Worm (Caenorhabditis elegans) whole organism, L4 larva: ENCODE data around the gene B0280.11.
A peak's percentile ranks its signal among the peaks of the same experiment; 100 is the strongest.

Experiments
- D1046.2 ChIP-seq: fragments of 200-800 bp; sonication (Bioruptor generic); IDR thresholded peaks from 2 replicates; pipeline ENCODE4 v1.3.6; 2022; ENCODE audit warnings: missing genetic modification characterization, missing compliant biosample characterization
- F26F4.8 ChIP-seq: fragments of 200-800 bp; sonication (Bioruptor generic); conservative IDR thresholded peaks from 2 replicates; pipeline ENCODE4 v1.3.6; 2022; ENCODE audit warnings: missing genetic modification characterization, missing compliant biosample characterization
- F44E2.7 ChIP-seq: fragments of 200-800 bp; sonication (Bioruptor generic); IDR thresholded peaks from 2 replicates; pipeline ENCODE4 v2.1.2; 2022; ENCODE audit warnings: missing genetic modification characterization, missing compliant biosample characterization
- F49E8.2 ChIP-seq: sonication (generic microtip); optimal IDR thresholded peaks from 2 replicates; lab custom pipeline; 2016; ENCODE audit warnings: missing compliant biosample characterization, mild to moderate bottlenecking, missing genetic modification characterization, borderline replicate concordance
- T20F7.1 ChIP-seq: fragments of 200-800 bp; sonication (Bioruptor generic); optimal IDR thresholded peaks from 2 replicates; lab custom pipeline; 2018; ENCODE audit warnings: mild to moderate bottlenecking, missing genetic modification characterization, missing compliant biosample characterization
- T26A8.4 ChIP-seq: fragments of 200-800 bp; sonication (Bioruptor generic); IDR thresholded peaks from 2 replicates; pipeline ENCODE4 v1.3.6; 2022; ENCODE audit warnings: missing genetic modification characterization, missing compliant biosample characterization
- Y48G9A.11 ChIP-seq: fragments of 200-800 bp; sonication (Bioruptor generic); IDR thresholded peaks from 2 replicates; pipeline ENCODE4 v1.3.6; 2022; ENCODE audit warnings: missing genetic modification reagents, missing genetic modification characterization, missing compliant biosample characterization
- ama-1 ChIP-seq: fragments of 150-350 bp; optimal IDR thresholded peaks from 2 replicates; lab custom pipeline; 2014; ENCODE audit warnings: inconsistent platforms, mixed read lengths
- arid-1 ChIP-seq: fragments of 200-800 bp; sonication (Bioruptor generic); conservative IDR thresholded peaks from 2 replicates; pipeline ENCODE4 v1.3.6; 2022; ENCODE audit warnings: missing genetic modification reagents, missing genetic modification characterization, missing compliant biosample characterization
- ceh-28 ChIP-seq: fragments of 150-350 bp; optimal IDR thresholded peaks from 2 replicates; lab custom pipeline; 2014; ENCODE audit warnings: missing biosample characterization, missing genetic modification reagents, missing genetic modification characterization
- ceh-44 ChIP-seq: fragments of 200-800 bp; sonication (Bioruptor generic); IDR thresholded peaks from 2 replicates; pipeline ENCODE4 v1.3.6; 2022; ENCODE audit warnings: missing genetic modification reagents, missing genetic modification characterization, missing compliant biosample characterization
- cey-2 ChIP-seq: sonication (generic microtip); optimal IDR thresholded peaks from 3 replicates; lab custom pipeline; 2017; ENCODE audit warnings: missing genetic modification characterization, mild to moderate bottlenecking, missing compliant biosample characterization, antibody characterized with exemption, borderline replicate concordance; ENCODE audit not compliant: insufficient read depth
- dmd-6 ChIP-seq: fragments of 200-800 bp; sonication (Bioruptor generic); IDR thresholded peaks from 2 replicates; pipeline ENCODE4 v1.3.6; 2022; ENCODE audit warnings: missing genetic modification reagents, missing genetic modification characterization, missing compliant biosample characterization
- dmd-9 ChIP-seq: fragments of 200-800 bp; sonication (Bioruptor generic); IDR thresholded peaks from 2 replicates; pipeline ENCODE4 v1.3.6; 2022; ENCODE audit warnings: missing genetic modification reagents, missing genetic modification characterization, missing compliant biosample characterization
- fos-1 ChIP-seq: fragments of 150-350 bp; optimal IDR thresholded peaks from 2 replicates; lab custom pipeline; 2014; ENCODE audit warnings: missing biosample characterization, missing genetic modification characterization
- gei-8 ChIP-seq: fragments of 200-800 bp; sonication (Bioruptor generic); optimal IDR thresholded peaks from 2 replicates; lab custom pipeline; 2018; ENCODE audit warnings: mild to moderate bottlenecking, missing genetic modification characterization, missing compliant biosample characterization
- hlh-30 ChIP-seq: sonication (generic microtip); optimal IDR thresholded peaks from 2 replicates; lab custom pipeline; 2017; ENCODE audit warnings: antibody characterized with exemption, mild to moderate bottlenecking, missing genetic modification characterization, missing compliant biosample characterization; ENCODE audit not compliant: insufficient read depth
- hmg-1.1 ChIP-seq: fragments of 200-800 bp; sonication (Bioruptor generic); IDR thresholded peaks from 2 replicates; pipeline ENCODE4 v1.3.6; 2022; ENCODE audit warnings: missing genetic modification reagents, missing genetic modification characterization, missing compliant biosample characterization
- jun-1 ChIP-seq: fragments of 150-350 bp; optimal IDR thresholded peaks from 2 replicates; lab custom pipeline; 2014; ENCODE audit warnings: missing biosample characterization, missing genetic modification reagents, missing genetic modification characterization
- lin-1 ChIP-seq: fragments of 200-800 bp; sonication (Bioruptor generic); IDR thresholded peaks from 2 replicates; pipeline ENCODE4 v1.3.6; 2022; ENCODE audit warnings: missing genetic modification reagents, missing genetic modification characterization, missing compliant biosample characterization
- lin-13 ChIP-seq: fragments of 150-350 bp; optimal IDR thresholded peaks from 2 replicates; lab custom pipeline; 2014; ENCODE audit warnings: missing biosample characterization, missing genetic modification reagents, missing genetic modification characterization
- lin-15B ChIP-seq: fragments of 150-350 bp; sonication (generic microtip); optimal IDR thresholded peaks from 3 replicates; lab custom pipeline; 2014; ENCODE audit warnings: missing biosample characterization, missing genetic modification characterization
- lin-29 ChIP-seq: fragments of 200-800 bp; sonication (Bioruptor generic); IDR thresholded peaks from 2 replicates; pipeline ENCODE4 v1.3.6; 2022; ENCODE audit warnings: missing genetic modification reagents, missing genetic modification characterization, missing compliant biosample characterization
- lin-38 ChIP-seq: fragments of 200-800 bp; sonication (Bioruptor generic); IDR thresholded peaks from 2 replicates; pipeline ENCODE4 v1.3.6; 2022; ENCODE audit warnings: missing genetic modification reagents, missing genetic modification characterization, missing compliant biosample characterization
- lin-39 ChIP-seq: fragments of 150-350 bp; optimal IDR thresholded peaks from 2 replicates; lab custom pipeline; 2014; ENCODE audit warnings: missing biosample characterization, missing genetic modification reagents, missing genetic modification characterization
- madf-9 ChIP-seq: fragments of 200-800 bp; sonication (Bioruptor generic); conservative IDR thresholded peaks from 2 replicates; pipeline ENCODE4 v1.3.6; 2022; ENCODE audit warnings: missing genetic modification reagents, missing genetic modification characterization, missing compliant biosample characterization
- mdl-1 ChIP-seq, 2 experiments: fragments of 150-350 bp in 1 of 2; sonication (generic microtip) in 1 of 2; optimal IDR thresholded peaks; 2 replicates each; lab custom pipeline; 2014 to 2017; ENCODE audit warnings: missing biosample characterization in 2 of 2, missing genetic modification characterization in 2 of 2
- mxl-2 ChIP-seq: fragments of 200-800 bp; sonication (Bioruptor generic); conservative IDR thresholded peaks from 2 replicates; pipeline ENCODE4 v1.3.6; 2022; ENCODE audit warnings: missing genetic modification reagents, missing genetic modification characterization, missing compliant biosample characterization
- mxl-3 ChIP-seq: fragments of 200-800 bp; sonication (Bioruptor generic); optimal IDR thresholded peaks from 2 replicates; lab custom pipeline; 2018; ENCODE audit warnings: mild to moderate bottlenecking, missing genetic modification characterization, missing compliant biosample characterization
- nhr-10 ChIP-seq: fragments of 150-350 bp; optimal IDR thresholded peaks from 2 replicates; lab custom pipeline; 2014; ENCODE audit warnings: missing biosample characterization, missing genetic modification characterization
- nhr-102 ChIP-seq: sonication (generic microtip); optimal IDR thresholded peaks from 2 replicates; lab custom pipeline; 2016; ENCODE audit warnings: mild to moderate bottlenecking, missing genetic modification characterization, moderate library complexity, missing compliant biosample characterization
- nhr-237 ChIP-seq: sonication (generic microtip); optimal IDR thresholded peaks from 2 replicates; lab custom pipeline; 2017; ENCODE audit warnings: missing biosample characterization, missing genetic modification characterization
- nhr-25 ChIP-seq: sonication (generic microtip); optimal IDR thresholded peaks from 2 replicates; lab custom pipeline; 2017; ENCODE audit warnings: missing genetic modification characterization, mild to moderate bottlenecking, missing compliant biosample characterization, antibody characterized with exemption, moderate library complexity, borderline replicate concordance; ENCODE audit not compliant: insufficient read depth
- nhr-42 ChIP-seq: fragments of 200-800 bp; sonication (Bioruptor generic); IDR thresholded peaks from 2 replicates; pipeline ENCODE4 v1.3.6; 2022; ENCODE audit warnings: missing genetic modification characterization, missing compliant biosample characterization
- nhr-48 ChIP-seq: sonication (generic microtip); optimal IDR thresholded peaks from 2 replicates; lab custom pipeline; 2016; ENCODE audit warnings: mild to moderate bottlenecking, missing genetic modification characterization, missing compliant biosample characterization
- nhr-6 ChIP-seq: fragments of 150-350 bp; optimal IDR thresholded peaks from 2 replicates; lab custom pipeline; 2014; ENCODE audit warnings: missing biosample characterization, missing genetic modification characterization
- nhr-76 ChIP-seq: fragments of 150-350 bp; optimal IDR thresholded peaks from 2 replicates; lab custom pipeline; 2014; ENCODE audit warnings: missing biosample characterization, missing genetic modification characterization
- pqm-1 ChIP-seq: sonication (generic microtip); optimal IDR thresholded peaks from 2 replicates; lab custom pipeline; 2017; ENCODE audit warnings: missing biosample characterization, missing genetic modification characterization
- rbr-2 ChIP-seq: sonication (generic microtip); optimal IDR thresholded peaks from 2 replicates; lab custom pipeline; 2016; ENCODE audit warnings: missing genotype, missing genetic modification characterization, missing compliant biosample characterization
- saeg-2 ChIP-seq: fragments of 200-800 bp; sonication (Bioruptor generic); IDR thresholded peaks from 2 replicates; pipeline ENCODE4 v1.3.6; 2022; ENCODE audit warnings: missing genetic modification reagents, missing genetic modification characterization, missing compliant biosample characterization
- snpc-1.2 ChIP-seq: fragments of 200-800 bp; sonication (Bioruptor generic); IDR thresholded peaks from 2 replicates; pipeline ENCODE4 v1.3.6; 2022; ENCODE audit warnings: missing genetic modification reagents, missing genetic modification characterization, missing compliant biosample characterization
- spr-1 ChIP-seq: sonication (generic microtip); optimal IDR thresholded peaks from 2 replicates; lab custom pipeline; 2016; ENCODE audit warnings: mild to moderate bottlenecking, missing genetic modification characterization, missing compliant biosample characterization
- spr-3 ChIP-seq: fragments of 200-800 bp; sonication (Bioruptor generic); optimal IDR thresholded peaks from 2 replicates; lab custom pipeline; 2018; ENCODE audit warnings: mild to moderate bottlenecking, missing genetic modification characterization, missing compliant biosample characterization
- tra-1 ChIP-seq: fragments of 200-800 bp; sonication (Bioruptor generic); IDR thresholded peaks from 2 replicates; pipeline ENCODE4 v1.3.6; 2022; ENCODE audit warnings: missing genetic modification reagents, missing genetic modification characterization, missing compliant biosample characterization
- unc-130 ChIP-seq: sonication (generic microtip); optimal IDR thresholded peaks from 2 replicates; lab custom pipeline; 2016; ENCODE audit warnings: missing genetic modification reagents, missing genetic modification characterization, missing compliant biosample characterization
- unc-62 ChIP-seq, 3 experiments: fragments of 150-350 bp in 1 of 3; sonication (generic microtip); optimal IDR thresholded peaks in 2 of 3; peaks in 1 of 3; 1 replicate in 1 of 3; 2 replicates in 2 of 3; lab custom pipeline; 2014 to 2017; ENCODE audit warnings: missing biosample characterization in 3 of 3, missing genetic modification characterization in 3 of 3, missing genetic modification reagents in 3 of 3, missing genotype in 1 of 3
- vab-7 ChIP-seq: fragments of 200-800 bp; sonication (Bioruptor generic); IDR thresholded peaks from 2 replicates; pipeline ENCODE4 v1.3.6; 2022; ENCODE audit warnings: missing genetic modification reagents, missing genetic modification characterization, missing compliant biosample characterization
- zfp-3 ChIP-seq: fragments of 200-800 bp; sonication (Bioruptor generic); conservative IDR thresholded peaks from 2 replicates; pipeline ENCODE4 v1.3.6; 2022; ENCODE audit warnings: missing genetic modification reagents, missing genetic modification characterization, missing compliant biosample characterization

The B0280.11 gene

DNA sequence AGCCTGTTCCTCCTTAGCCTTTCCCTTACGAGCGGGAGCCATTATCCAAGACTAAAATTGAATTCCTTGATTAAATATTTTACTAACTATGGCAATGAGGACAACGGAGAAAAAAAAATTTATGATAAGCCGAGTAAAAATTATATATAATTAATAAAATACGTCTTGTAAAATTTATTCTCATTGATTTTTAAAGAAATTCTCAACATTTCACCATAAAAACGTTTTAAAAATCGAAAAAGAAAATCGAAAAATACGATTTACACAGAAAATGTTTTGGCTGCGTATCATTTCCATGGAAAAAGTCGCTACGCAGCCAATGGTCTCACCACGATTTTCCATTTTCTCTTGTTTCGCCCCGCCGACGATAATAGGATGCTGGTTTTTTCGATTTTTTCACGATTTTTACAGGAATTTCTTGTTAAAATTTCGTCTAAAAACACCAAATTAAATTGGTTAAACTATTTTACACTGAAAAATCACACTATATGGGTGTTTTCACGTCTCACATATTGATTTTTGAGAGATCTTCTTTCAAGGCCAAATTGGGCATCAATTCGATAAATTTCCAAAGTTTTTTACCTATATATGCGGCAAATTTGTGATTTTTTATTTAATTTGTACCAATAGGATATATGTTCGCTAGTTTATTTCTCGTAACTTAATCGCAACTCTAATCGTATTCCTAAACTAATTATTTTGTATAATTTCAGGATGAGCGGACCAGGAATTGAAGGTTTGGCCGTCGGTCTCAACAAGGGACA, 41.6 kb upstream of the B0280.11 start, which contains the start of the genes rps-14 and rpl-36 (continued):
- TF ChIP-seq cey-2 (tag; lab: Kevin White, UChicago): no peak
- TF ChIP-seq D1046.2 (GFP tag; lab: Robert Waterston, UW): no peak
- no peak for TF ChIP-seq fos-1 (tag; lab: Kevin White, UChicago)
- no peak for TF ChIP-seq F26F4.8 (GFP tag; lab: Robert Waterston, UW)
- TF ChIP-seq unc-130 (GFP tag; lab: Kevin White, UChicago): no peak
- peak; percentile 86 for TF ChIP-seq nhr-6 (tag; lab: Kevin White, UChicago)
- peak; percentile 62; the same call in 1 of the 2 replicates for TF ChIP-seq hmg-1.1 (GFP tag; lab: Robert Waterston, UW)
- TF ChIP-seq ama-1 (lab: Kevin White, UChicago): peak; percentile 71
- no peak for TF ChIP-seq lin-39 (tag; lab: Kevin White, UChicago)
- TF ChIP-seq spr-1: peak; percentile 65
- peak; percentile 75 for TF ChIP-seq nhr-102 (tag; lab: Kevin White, UChicago)
- peak; percentile 71 for TF ChIP-seq dmd-6 (GFP tag; lab: Robert Waterston, UW)
- no peak for TF ChIP-seq dmd-9 (GFP tag; lab: Robert Waterston, UW)
- no peak for TF ChIP-seq Y48G9A.11 (GFP tag; lab: Robert Waterston, UW)
- peak; percentile 21 for TF ChIP-seq jun-1
- TF ChIP-seq lin-38 (GFP tag; lab: Robert Waterston, UW): peak; percentile 86
- no peak for TF ChIP-seq nhr-76 (tag; lab: Kevin White, UChicago)
- peak in 1 of 2 experiments; percentile 16 for TF ChIP-seq mdl-1 (tag; optimal IDR thresholded peaks at IDR 0.05; lab: Kevin White, UChicago)
- TF ChIP-seq nhr-42 (GFP tag; lab: Robert Waterston, UW): peak; percentile 53; the same call in 1 of the 2 replicates
- TF ChIP-seq F44E2.7 (GFP tag; lab: Robert Waterston, UW): no peak
- TF ChIP-seq ceh-28 (tag; lab: Kevin White, UChicago): no peak
- no peak for TF ChIP-seq mxl-3 (GFP tag; lab: Kevin White, UChicago)
- no peak for TF ChIP-seq vab-7 (GFP tag; lab: Robert Waterston, UW)
- peak; percentile 62 for TF ChIP-seq nhr-25 (tag; lab: Kevin White, UChicago)
- TF ChIP-seq arid-1 (GFP tag; lab: Robert Waterston, UW): 0 out of 2 replicates have a peak, but pooled peaks have one; percentile 28
- TF ChIP-seq T26A8.4 (GFP tag; lab: Robert Waterston, UW): peak; percentile 59; the same call in 1 of the 2 replicates
- TF ChIP-seq saeg-2 (GFP tag; lab: Robert Waterston, UW): no peak
- TF ChIP-seq ceh-44 (GFP tag; lab: Robert Waterston, UW): no peak
- peak; percentile 60 for TF ChIP-seq lin-13 (GFP tag; lab: Kevin White, UChicago)
- no peak for TF ChIP-seq lin-1 (GFP tag; lab: Robert Waterston, UW)
- no peak for TF ChIP-seq mxl-2 (GFP tag; lab: Robert Waterston, UW)
- no peak for TF ChIP-seq nhr-10
- peak; percentile 35 for TF ChIP-seq nhr-48 (tag; lab: Kevin White, UChicago)
- TF ChIP-seq tra-1 (GFP tag; lab: Robert Waterston, UW): 0 out of 2 replicates have a peak, but pooled peaks have one; percentile 42
- TF ChIP-seq zfp-3 (GFP tag; lab: Robert Waterston, UW): peak; percentile 84
- TF ChIP-seq unc-62 (GFP tag; optimal IDR thresholded peaks at IDR 0.05 in 1 of 2; lab: Kevin White, UChicago): no peak
- no peak for TF ChIP-seq unc-62 (tag; optimal IDR thresholded peaks at IDR 0.05; lab: Kevin White, UChicago)
- peak; percentile 77 for TF ChIP-seq hlh-30 (tag; lab: Kevin White, UChicago)
- peak; percentile 16 for TF ChIP-seq spr-3 (GFP tag; lab: Kevin White, UChicago)
- peak; percentile 12; the same call in 1 of the 2 replicates for TF ChIP-seq lin-29 (GFP tag; lab: Robert Waterston, UW)
- TF ChIP-seq nhr-237 (tag; lab: Kevin White, UChicago): no peak
- TF ChIP-seq pqm-1: no peak
- TF ChIP-seq gei-8 (GFP tag; lab: Kevin White, UChicago): no peak
- peak; percentile 81 for TF ChIP-seq rbr-2 (tag; lab: Kevin White, UChicago)
- 0 out of 2 replicates have a peak, but pooled peaks have one; percentile 9 for TF ChIP-seq snpc-1.2 (GFP tag; lab: Robert Waterston, UW)
- no peak for TF ChIP-seq madf-9 (GFP tag; lab: Robert Waterston, UW)
- no peak for TF ChIP-seq F49E8.2 (tag; lab: Kevin White, UChicago)
- peak; percentile 34 for TF ChIP-seq lin-15B (tag; lab: Kevin White, UChicago)
- peak; percentile 90 for TF ChIP-seq T20F7.1 (GFP tag; lab: Kevin White, UChicago)
